Worm (Caenorhabditis elegans): ENCODE measurements around the gene mab-21.

The mab-21 gene

ce11 chrIII:4551963-4552362, 48.6 kb upstream of the mab-21 start (continued):
- TF ChIP-seq ztf-4 (tag; optimal IDR thresholded peaks at IDR 0.05) (peak; percentile 20), fkh-4 (tag; optimal IDR thresholded peaks at IDR 0.05; ENCODE audit: borderline replicate concordance) (no peak), mef-2 (tag; optimal IDR thresholded peaks at IDR 0.05) (no peak), ama-1 (optimal IDR thresholded peaks at IDR 0.05) (no peak), skn-1 (tag; optimal IDR thresholded peaks at IDR 0.05) (peak; percentile 67), mdl-1 (tag; optimal IDR thresholded peaks at IDR 0.05) (peak in 1 of 2 experiments; percentile 57), fkh-8 (tag; optimal IDR thresholded peaks at IDR 0.05) (peak; percentile 69), nhr-85 (tag) (peak; percentile 81), efl-1 (optimal IDR thresholded peaks at IDR 0.05) (peak; percentile 55 to 63), efl-1 (GFP tag; optimal IDR thresholded peaks at IDR 0.05 in 1 of 2) (peak in 1 of 2 experiments; percentile 24), mep-1 (tag; optimal IDR thresholded peaks at IDR 0.05) (peak; percentile 61), unc-130 (tag; optimal IDR thresholded peaks at IDR 0.05) (peak; percentile 0), nhr-20 (tag; optimal IDR thresholded peaks at IDR 0.05) (peak; percentile 76), nhr-11 (tag; optimal IDR thresholded peaks at IDR 0.05) (no peak), aha-1 (tag; optimal IDR thresholded peaks at IDR 0.05) (no peak), ets-5 (GFP tag; IDR thresholded peaks at IDR 0.05) (no peak), xbp-1 (tag; optimal IDR thresholded peaks at IDR 0.05) (peak; percentile 15), C34B4.2 (tag; optimal IDR thresholded peaks at IDR 0.05) (no peak), egl-27 (tag; optimal IDR thresholded peaks at IDR 0.05) (peak; percentile 6 to 36), lin-39 (tag; optimal IDR thresholded peaks at IDR 0.05) (no peak), lin-35 (GFP tag; optimal IDR thresholded peaks at IDR 0.05) (peak; percentile 65 to 71), lin-14 (GFP tag; optimal IDR thresholded peaks at IDR 0.05) (peak; percentile 97), nhr-90 (tag; optimal IDR thresholded peaks at IDR 0.05; ENCODE audit: poor library complexity) (peak; percentile 24), nhr-47 (tag; optimal IDR thresholded peaks at IDR 0.05) (peak; percentile 44), elt-2 (tag; optimal IDR thresholded peaks at IDR 0.05) (no peak), snpc-4 (tag; optimal IDR thresholded peaks at IDR 0.05) (peak; percentile 23), alr-1 (tag; optimal IDR thresholded peaks at IDR 0.05; ENCODE audit: borderline replicate concordance) (no peak), fos-1 (tag; optimal IDR thresholded peaks at IDR 0.05) (no peak), pax-3 (tag; optimal IDR thresholded peaks at IDR 0.05) (no peak)

ce11 chrIII:4552872-4553271, 47.7 kb upstream of the mab-21 start:
- peak; percentile 17 for TF ChIP-seq elt-2 (tag; optimal IDR thresholded peaks at IDR 0.05)
- no peak for TF ChIP-seq ceh-8 (GFP tag; optimal IDR thresholded peaks at IDR 0.05)
- TF ChIP-seq ceh-88 (GFP tag; IDR thresholded peaks at IDR 0.05): no peak
- no peak for TF ChIP-seq fkh-4 (tag; optimal IDR thresholded peaks at IDR 0.05; ENCODE audit: borderline replicate concordance)
- no peak for TF ChIP-seq efl-3 (GFP tag; optimal IDR thresholded peaks at IDR 0.05)
- no peak for TF ChIP-seq nhr-84 (tag; optimal IDR thresholded peaks at IDR 0.05)
- TF ChIP-seq lir-3 (tag; optimal IDR thresholded peaks at IDR 0.05; ENCODE audit: poor library complexity): no peak
- TF ChIP-seq mab-9 (GFP tag; IDR thresholded peaks at IDR 0.05): no peak
- TF ChIP-seq blmp-1 (tag; optimal IDR thresholded peaks at IDR 0.05): peak; percentile 13

ce11 chrIII:4553316-4553715, 47.2 kb upstream of the mab-21 start, which contains the start of gene imph-1:
imph-1 (plus strand) TSS chrIII:4553616.
- TF ChIP-seq efl-1 (optimal IDR thresholded peaks at IDR 0.05): no peak
- TF ChIP-seq efl-1 (GFP tag; optimal IDR thresholded peaks at IDR 0.05 in 1 of 2): peak in 1 of 2 experiments; percentile 37
- no peak for TF ChIP-seq fkh-8 (tag; optimal IDR thresholded peaks at IDR 0.05)

- TF ChIP-seq C16A3.4 (tag; optimal IDR thresholded peaks at IDR 0.05) (no peak), sup-37 (GFP tag; optimal IDR thresholded peaks at IDR 0.05) (no peak), egl-13 (tag; optimal IDR thresholded peaks at IDR 0.05) (no peak), ceh-90 (tag; optimal IDR thresholded peaks at IDR 0.05) (no peak), unc-30 (tag; optimal IDR thresholded peaks at IDR 0.05) (no peak), lsy-2 (tag; optimal IDR thresholded peaks at IDR 0.05) (peak in 1 of 2 experiments; percentile 16), fkh-8 (tag; optimal IDR thresholded peaks at IDR 0.05) (peak; percentile 9), xbp-1 (tag; optimal IDR thresholded peaks at IDR 0.05) (no peak), blmp-1 (tag; optimal IDR thresholded peaks at IDR 0.05) (no peak), C34B4.2 (tag; optimal IDR thresholded peaks at IDR 0.05) (no peak), ceh-8 (GFP tag; optimal IDR thresholded peaks at IDR 0.05) (no peak), hlh-17 (GFP tag; optimal IDR thresholded peaks at IDR 0.05; ENCODE audit: borderline replicate concordance) (no peak), aha-1 (tag; optimal IDR thresholded peaks at IDR 0.05) (no peak), nhr-85 (tag) (no peak), Y116A8C.19 (tag; optimal IDR thresholded peaks at IDR 0.05; ENCODE audit: borderline replicate concordance) (no peak), egl-27 (tag; optimal IDR thresholded peaks at IDR 0.05) (no peak), ceh-82 (tag; optimal IDR thresholded peaks at IDR 0.05) (peak in 1 of 3 experiments; percentile 50), nhr-47 (tag; optimal IDR thresholded peaks at IDR 0.05) (peak; percentile 18), irx-1 (tag; optimal IDR thresholded peaks at IDR 0.05) (no peak), ama-1 (optimal IDR thresholded peaks at IDR 0.05) (no peak), efl-3 (GFP tag; optimal IDR thresholded peaks at IDR 0.05) (no peak), fos-1 (tag; optimal IDR thresholded peaks at IDR 0.05) (no peak), sox-4 (tag; optimal IDR thresholded peaks at IDR 0.05) (no peak)
Measured at ce11 chrIII:4555345-4555744, 45.2 kb upstream of the mab-21 start.
